Fruit fly (Drosophila melanogaster) whole organism, embryonic: ENCODE data around the gene chif.

Experiments
- Ada2b ChIP-seq: fragments of 200-800 bp; sonication (Bioruptor generic); IDR thresholded peaks from 2 replicates; pipeline ENCODE4 v1.3.6; 2022; ENCODE audit warnings: missing biosample characterization, missing genetic modification characterization
- Adf1 ChIP-seq: fragments of 200-800 bp; sonication (Bioruptor generic); IDR thresholded peaks from 2 replicates; pipeline ENCODE4 v1.3.6; 2022; ENCODE audit warnings: missing biosample characterization, missing genetic modification characterization
- Atf3 ChIP-seq: fragments of 200-800 bp; sonication (Bioruptor generic); optimal IDR thresholded peaks from 3 replicates; lab custom pipeline; 2016; ENCODE audit warnings: missing biosample characterization, missing genetic modification characterization
- Bgb ChIP-seq: fragments of 200-800 bp; sonication (Bioruptor generic); IDR thresholded peaks from 2 replicates; pipeline ENCODE4 v1.3.6; 2022; ENCODE audit warnings: missing biosample characterization, missing genetic modification characterization; ENCODE audit not compliant: partially characterized antibody
- CG10321 ChIP-seq: fragments of 200-800 bp; sonication (Bioruptor generic); IDR thresholded peaks from 2 replicates; pipeline ENCODE4 v1.3.6; 2022; ENCODE audit warnings: missing biosample characterization, missing genetic modification characterization
- CG10431 ChIP-seq: fragments of 200-800 bp; sonication (Bioruptor generic); optimal IDR thresholded peaks from 3 replicates; lab custom pipeline; 2018; ENCODE audit warnings: missing biosample characterization, mild to moderate bottlenecking, missing genetic modification characterization
- CG10462 ChIP-seq: fragments of 200-800 bp; sonication (Bioruptor generic); optimal IDR thresholded peaks from 2 replicates; lab custom pipeline; 2016; ENCODE audit warnings: missing biosample characterization, missing genetic modification characterization
- CG14014 ChIP-seq: fragments of 200-800 bp; sonication (Bioruptor generic); IDR thresholded peaks from 2 replicates; pipeline ENCODE4 v1.3.6; 2022; ENCODE audit warnings: missing biosample characterization, missing genetic modification characterization
- CG16863 ChIP-seq: fragments of 200-800 bp; sonication (Bioruptor generic); optimal IDR thresholded peaks from 3 replicates; lab custom pipeline; 2016; ENCODE audit warnings: missing biosample characterization, missing genetic modification characterization
- CG18764 ChIP-seq: fragments of 200-800 bp; sonication (Bioruptor generic); optimal IDR thresholded peaks from 3 replicates; lab custom pipeline; 2016; ENCODE audit warnings: missing biosample characterization, missing genetic modification characterization
- CG2120 ChIP-seq: fragments of 200-800 bp; sonication (Bioruptor generic); optimal IDR thresholded peaks from 3 replicates; lab custom pipeline; 2016; ENCODE audit warnings: missing biosample characterization, missing genetic modification characterization
- CG31224 ChIP-seq: fragments of 200-800 bp; sonication (Bioruptor generic); IDR thresholded peaks from 2 replicates; pipeline ENCODE4 v1.3.6; 2022; ENCODE audit warnings: missing biosample characterization, missing genetic modification characterization
- CG3838 ChIP-seq: fragments of 200-800 bp; sonication (Bioruptor generic); optimal IDR thresholded peaks from 3 replicates; lab custom pipeline; 2016; ENCODE audit warnings: missing biosample characterization, missing genetic modification characterization
- CG4707 ChIP-seq: fragments of 200-800 bp; sonication (Bioruptor generic); optimal IDR thresholded peaks from 2 replicates; lab custom pipeline; 2018; ENCODE audit warnings: missing biosample characterization, mild to moderate bottlenecking, missing genetic modification characterization, moderate library complexity
- CG5180 ChIP-seq: fragments of 200-800 bp; sonication (Bioruptor generic); optimal IDR thresholded peaks from 3 replicates; lab custom pipeline; 2017; ENCODE audit warnings: missing biosample characterization, missing genetic modification characterization, mild to moderate bottlenecking, moderate library complexity, missing genetic modification reagents
- CG6791 ChIP-seq: fragments of 200-800 bp; sonication (Bioruptor generic); IDR thresholded peaks from 3 replicates; pipeline ENCODE4 v1.3.6; 2022; ENCODE audit warnings: missing biosample characterization, missing genetic modification characterization; ENCODE audit not compliant: partially characterized antibody
- CG7987 ChIP-seq: fragments of 200-800 bp; sonication (Bioruptor generic); optimal IDR thresholded peaks from 2 replicates; lab custom pipeline; 2018; ENCODE audit warnings: missing biosample characterization, mild to moderate bottlenecking, missing genetic modification characterization, moderate library complexity
- CG8944 ChIP-seq: fragments of 200-800 bp; sonication (Bioruptor generic); optimal IDR thresholded peaks from 3 replicates; lab custom pipeline; 2016; ENCODE audit warnings: missing biosample characterization, missing genetic modification characterization
- CG9609 ChIP-seq: fragments of 200-800 bp; sonication (Bioruptor generic); optimal IDR thresholded peaks from 3 replicates; lab custom pipeline; 2016; ENCODE audit warnings: missing biosample characterization, missing genetic modification characterization
- CG9797 ChIP-seq: fragments of 200-800 bp; sonication (Bioruptor generic); optimal IDR thresholded peaks from 3 replicates; lab custom pipeline; 2018; ENCODE audit warnings: missing biosample characterization, mild to moderate bottlenecking, missing genetic modification characterization
- Dip3 ChIP-seq: fragments of 200-800 bp; sonication (Bioruptor generic); optimal IDR thresholded peaks from 3 replicates; lab custom pipeline; 2016; ENCODE audit warnings: missing biosample characterization, missing genetic modification characterization
- HLH4C ChIP-seq: fragments of 200-800 bp; sonication (Bioruptor generic); IDR thresholded peaks from 3 replicates; pipeline ENCODE4 v1.3.6; 2022; ENCODE audit warnings: missing biosample characterization, missing genetic modification characterization; ENCODE audit not compliant: partially characterized antibody
- HLHmδ ChIP-seq: fragments of 200-800 bp; sonication (Bioruptor generic); optimal IDR thresholded peaks from 2 replicates; lab custom pipeline; 2018; ENCODE audit warnings: missing biosample characterization, mild to moderate bottlenecking, missing genetic modification characterization, moderate library complexity
- Hr78 ChIP-seq, 2 experiments: fragments of 200-800 bp in 1 of 2; fragments of >200 bp in 1 of 2; sonication (Bioruptor generic) in 1 of 2; optimal IDR thresholded peaks; 2 replicates each; lab custom pipeline; 2017 to 2019; ENCODE audit warnings: missing biosample characterization in 2 of 2, missing genetic modification characterization in 2 of 2, mild to moderate bottlenecking in 1 of 2, moderate library complexity in 1 of 2
- Hsf ChIP-seq: fragments of 200-800 bp; sonication (Bioruptor generic); optimal IDR thresholded peaks from 3 replicates; lab custom pipeline; 2016; ENCODE audit warnings: missing biosample characterization, missing genetic modification characterization
- Myb ChIP-seq: fragments of 200-800 bp; sonication (Bioruptor generic); optimal IDR thresholded peaks from 2 replicates; lab custom pipeline; 2016; ENCODE audit warnings: missing biosample characterization, missing genetic modification characterization
- NK7.1 ChIP-seq: fragments of 200-800 bp; sonication (Bioruptor generic); optimal IDR thresholded peaks from 3 replicates; lab custom pipeline; 2016; ENCODE audit warnings: missing biosample characterization, missing genetic modification characterization
- Nf-YA ChIP-seq: fragments of 200-800 bp; sonication (Bioruptor generic); IDR thresholded peaks from 2 replicates; pipeline ENCODE4 v1.3.6; 2022; ENCODE audit warnings: missing biosample characterization, missing genetic modification characterization
- Nf-YC ChIP-seq: fragments of 200-800 bp; optimal IDR thresholded peaks from 3 replicates; lab custom pipeline; 2019; ENCODE audit warnings: missing biosample characterization, mild to moderate bottlenecking, missing genetic modification characterization, moderate library complexity
- NfI ChIP-seq: fragments of 200-800 bp; sonication (Bioruptor generic); optimal IDR thresholded peaks from 3 replicates; lab custom pipeline; 2018; ENCODE audit warnings: missing biosample characterization, mild to moderate bottlenecking, missing genetic modification characterization, moderate library complexity
- Sox102F ChIP-seq: fragments of 200-800 bp; sonication (Bioruptor generic); optimal IDR thresholded peaks from 2 replicates; lab custom pipeline; 2018; ENCODE audit warnings: missing biosample characterization, mild to moderate bottlenecking, missing genetic modification characterization, moderate library complexity
- Spps ChIP-seq: fragments of 200-800 bp; sonication (Bioruptor generic); optimal IDR thresholded peaks from 2 replicates; lab custom pipeline; 2018; ENCODE audit warnings: missing biosample characterization, mild to moderate bottlenecking, missing genetic modification characterization
- Sry-δ ChIP-seq: fragments of 200-800 bp; sonication (Bioruptor generic); optimal IDR thresholded peaks from 2 replicates; lab custom pipeline; 2016; ENCODE audit warnings: missing biosample characterization, missing genetic modification characterization
- Taf1 ChIP-seq: fragments of 200-800 bp; sonication (Bioruptor generic); IDR thresholded peaks from 2 replicates; pipeline ENCODE4 v1.3.6; 2022; ENCODE audit warnings: missing biosample characterization, missing genetic modification characterization
- ato ChIP-seq: fragments of 200-800 bp; sonication (Bioruptor generic); IDR thresholded peaks from 2 replicates; pipeline ENCODE4 v1.3.6; 2022; ENCODE audit warnings: missing biosample characterization, missing genetic modification characterization; ENCODE audit not compliant: partially characterized antibody
- az2 ChIP-seq: fragments of 200-800 bp; sonication (Bioruptor generic); optimal IDR thresholded peaks from 3 replicates; lab custom pipeline; 2016; ENCODE audit warnings: missing biosample characterization, missing genetic modification characterization
- bab2 ChIP-seq: fragments of 200-800 bp; sonication (Bioruptor generic); optimal IDR thresholded peaks from 2 replicates; lab custom pipeline; 2016; ENCODE audit warnings: missing biosample characterization, missing genetic modification characterization
- dmrt11E ChIP-seq: fragments of 200-800 bp; sonication (Bioruptor generic); optimal IDR thresholded peaks from 3 replicates; lab custom pipeline; 2018; ENCODE audit warnings: missing biosample characterization, mild to moderate bottlenecking, missing genetic modification characterization, moderate library complexity
- dysf ChIP-seq: fragments of 200-800 bp; sonication (Bioruptor generic); IDR thresholded peaks from 3 replicates; pipeline ENCODE4 v1.3.6; 2022; ENCODE audit warnings: missing biosample characterization, missing genetic modification characterization
- ewg ChIP-seq: fragments of 200-800 bp; sonication (Bioruptor generic); optimal IDR thresholded peaks from 3 replicates; lab custom pipeline; 2017; ENCODE audit warnings: mild to moderate bottlenecking, missing biosample characterization, missing genetic modification reagents, missing genetic modification characterization
- gcm2 ChIP-seq: fragments of 200-800 bp; sonication (Bioruptor generic); optimal IDR thresholded peaks from 2 replicates; lab custom pipeline; 2016; ENCODE audit warnings: missing biosample characterization, missing genetic modification characterization
- hth ChIP-seq: fragments of >200 bp; optimal IDR thresholded peaks from 2 replicates; lab custom pipeline; 2017; ENCODE audit warnings: inconsistent platforms
- lbe ChIP-seq: fragments of 200-800 bp; sonication (Bioruptor generic); optimal IDR thresholded peaks from 2 replicates; lab custom pipeline; 2016; ENCODE audit warnings: missing biosample characterization, mild to moderate bottlenecking, missing genetic modification characterization
- nmo ChIP-seq: fragments of 200-800 bp; sonication (Bioruptor generic); optimal IDR thresholded peaks from 2 replicates; lab custom pipeline; 2018; ENCODE audit warnings: missing biosample characterization, mild to moderate bottlenecking, missing genetic modification characterization, moderate library complexity
- peb ChIP-seq: fragments of 200-800 bp; sonication (Bioruptor generic); IDR thresholded peaks from 2 replicates; pipeline ENCODE4 v1.3.6; 2022; ENCODE audit warnings: missing biosample characterization, missing genetic modification characterization
- prd ChIP-seq, 3 experiments: fragments of >200 bp in 2 of 3; fragments of 200-800 bp in 1 of 3; sonication (Bioruptor generic) in 1 of 3; optimal IDR thresholded peaks in 2 of 3; IDR thresholded peaks in 1 of 3; 2 replicates in 2 of 3; 3 replicates in 1 of 3; pipeline versions ENCODE4 v1.3.6 to Lab custom; 2017 to 2022; ENCODE audit warnings: missing biosample characterization in 1 of 3, missing genetic modification characterization in 1 of 3
- ssp ChIP-seq: fragments of 200-800 bp; sonication (Bioruptor generic); IDR thresholded peaks from 2 replicates; pipeline ENCODE4 v1.3.6; 2022; ENCODE audit warnings: missing biosample characterization, missing genetic modification characterization
- tup ChIP-seq: fragments of 200-800 bp; sonication (Bioruptor generic); optimal IDR thresholded peaks from 2 replicates; lab custom pipeline; 2016; ENCODE audit warnings: missing biosample characterization, mild to moderate bottlenecking, missing genetic modification characterization, moderate library complexity
- vnd ChIP-seq: fragments of 200-800 bp; sonication (Bioruptor generic); IDR thresholded peaks from 3 replicates; pipeline ENCODE4 v1.3.6; 2022; ENCODE audit warnings: missing biosample characterization, missing genetic modification characterization; ENCODE audit not compliant: partially characterized antibody
- zf30C ChIP-seq: fragments of 200-800 bp; sonication (Bioruptor generic); optimal IDR thresholded peaks from 3 replicates; lab custom pipeline; 2018; ENCODE audit warnings: missing biosample characterization, mild to moderate bottlenecking, missing genetic modification characterization

The chif gene

DNA sequence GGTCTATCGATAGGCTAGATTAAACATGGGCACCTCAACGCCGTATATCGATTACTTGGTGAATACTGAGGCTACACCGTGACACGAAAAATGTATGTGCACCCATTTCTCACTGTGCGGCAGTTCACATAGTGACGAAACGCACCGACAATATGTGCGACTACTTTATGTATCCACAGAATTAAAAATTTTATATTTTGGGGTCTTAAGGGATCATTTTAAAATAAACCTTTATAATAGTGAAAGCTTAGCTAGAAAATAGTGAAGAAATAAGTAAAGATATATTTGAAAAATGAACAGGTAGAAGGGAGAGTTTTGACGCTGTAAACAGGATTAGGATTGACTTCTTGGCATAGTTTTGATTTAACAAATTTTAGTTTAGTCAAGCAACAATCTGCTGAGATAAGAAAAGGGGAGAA lies 23.3 kb downstream of the chif start, which contains the start of gene mRpL4 (continued):
- no peak for TF ChIP-seq Hr78 (GFP tag; optimal IDR thresholded peaks at IDR 0.05; lab: Kevin White, UChicago)
- TF ChIP-seq CG4707 (GFP tag; lab: Kevin White, UChicago): no peak
- TF ChIP-seq CG6791: peak; percentile 99
- TF ChIP-seq CG10462: peak; percentile 52
- peak; percentile 68 for TF ChIP-seq Atf3
- TF ChIP-seq CG8944 (GFP tag; lab: Kevin White, UChicago): peak; percentile 77
- TF ChIP-seq tup (GFP tag; lab: Kevin White, UChicago): no peak
- TF ChIP-seq Nf-YA (GFP tag; lab: Robert Waterston, UW): no peak
- TF ChIP-seq zf30C (GFP tag; lab: Kevin White, UChicago): no peak
- no peak for TF ChIP-seq Adf1 (GFP tag; lab: Robert Waterston, UW)
- TF ChIP-seq bab2: peak; percentile 70
- TF ChIP-seq dmrt11E (tag; lab: Kevin White, UChicago): peak; percentile 46
- TF ChIP-seq NK7.1 (GFP tag; lab: Kevin White, UChicago): no peak
- peak; percentile 88 for TF ChIP-seq CG2120 (GFP tag; lab: Kevin White, UChicago)
- TF ChIP-seq CG10321 (GFP tag; lab: Robert Waterston, UW): no peak
- TF ChIP-seq ato (GFP tag; lab: Robert Waterston, UW): peak; percentile 99
- peak; percentile 32 for TF ChIP-seq CG3838 (GFP tag; lab: Kevin White, UChicago)
- no peak for TF ChIP-seq HLHmδ (GFP tag; lab: Kevin White, UChicago)
- TF ChIP-seq Myb (GFP tag; lab: Kevin White, UChicago): peak; percentile 55
- TF ChIP-seq Sry-δ (GFP tag; lab: Kevin White, UChicago): peak; percentile 87
- TF ChIP-seq nmo (GFP tag; lab: Kevin White, UChicago): peak; percentile 67
- no peak for TF ChIP-seq hth (lab: Kevin White, UChicago)
- peak; percentile 66 for TF ChIP-seq CG31224 (GFP tag; lab: Robert Waterston, UW)
- no peak for TF ChIP-seq CG5180 (GFP tag; lab: Kevin White, UChicago)
- TF ChIP-seq Nf-YC: no peak
- TF ChIP-seq prd (optimal IDR thresholded peaks at IDR 0.05; lab: Kevin White, UChicago): no peak
- TF ChIP-seq prd (GFP tag; IDR thresholded peaks at IDR 0.05; lab: Robert Waterston, UW): peak; percentile 81; the same call in 2 of the 3 replicates
- peak; percentile 62 for TF ChIP-seq Sox102F (GFP tag; lab: Kevin White, UChicago)
- peak; percentile 9 for TF ChIP-seq ewg (GFP tag; lab: Kevin White, UChicago)
- TF ChIP-seq CG14014 (GFP tag; lab: Robert Waterston, UW): peak; percentile 55
- peak; percentile 58 for TF ChIP-seq gcm2
- TF ChIP-seq ssp (GFP tag; lab: Robert Waterston, UW): no peak
- TF ChIP-seq Bgb (GFP tag; lab: Robert Waterston, UW): peak; percentile 99
- TF ChIP-seq Hsf (GFP tag; lab: Kevin White, UChicago): peak; percentile 81
- TF ChIP-seq Spps (tag; lab: Kevin White, UChicago): no peak
- peak; percentile 41; the same call in 1 of the 2 replicates for TF ChIP-seq Ada2b (GFP tag; lab: Robert Waterston, UW)
- TF ChIP-seq peb (GFP tag; lab: Robert Waterston, UW): no peak
- peak; percentile 8 for TF ChIP-seq CG7987 (GFP tag; lab: Kevin White, UChicago)
- TF ChIP-seq CG16863 (GFP tag; lab: Kevin White, UChicago): peak; percentile 57
- no peak for TF ChIP-seq CG10431 (GFP tag; lab: Kevin White, UChicago)
- TF ChIP-seq HLH4C (GFP tag; lab: Robert Waterston, UW): peak; percentile 97
- TF ChIP-seq lbe (GFP tag; lab: Kevin White, UChicago): no peak
- TF ChIP-seq dysf (GFP tag; lab: Robert Waterston, UW): no peak; the same call in 2 of the 3 replicates
- no peak for TF ChIP-seq CG9797
- peak; percentile 98 for TF ChIP-seq vnd (GFP tag; lab: Robert Waterston, UW)
- TF ChIP-seq Dip3 (GFP tag; lab: Kevin White, UChicago): peak; percentile 89
- TF ChIP-seq NfI (GFP tag; lab: Kevin White, UChicago): peak; percentile 69
- TF ChIP-seq CG9609 (GFP tag; lab: Kevin White, UChicago): peak; percentile 75
- TF ChIP-seq Taf1: peak; percentile 49; the same call in 1 of the 2 replicates
- TF ChIP-seq CG18764: peak; percentile 46
- TF ChIP-seq az2 (GFP tag; lab: Kevin White, UChicago): peak; percentile 80
